ENCODE assay signal across 2 fruit fly cellular contexts in genomic region chr3L:3149060-3149872, dm6.
TF ChIP-seq lines count a peak whose summit lies in the region.

No protein-coding gene starts in this region.

TF ChIP-seq in whole organism, adult, 20 proteins besides CTCF, POLR2A, EP300 and RAD21 (continued from another document):
- TF ChIP-seq CG5204 (GFP tag; optimal IDR thresholded peaks at IDR 0.05; lab: Kevin White, UChicago) (no peak), ovo (GFP tag; optimal IDR thresholded peaks at IDR 0.05; lab: Kevin White, UChicago) (no peak)

TF ChIP-seq in whole organism, embryonic, 481 proteins besides CTCF, POLR2A, EP300 and RAD21 (continued from another document and continues in another):
- TF ChIP-seq unc-4 (GFP tag; IDR thresholded peaks at IDR 0.05; lab: Robert Waterston, UW; ENCODE audit: partially characterized antibody) (peak; percentile 42), Dp (GFP tag; optimal IDR thresholded peaks at IDR 0.05; lab: Kevin White, UChicago) (no peak), pros (GFP tag; optimal IDR thresholded peaks at IDR 0.05; lab: Kevin White, UChicago) (peak; percentile 90), Ptx1 (GFP tag; IDR thresholded peaks at IDR 0.05; lab: Robert Waterston, UW) (peak; percentile 31; the same call in 1 of the 2 replicates), Dip3 (GFP tag; optimal IDR thresholded peaks at IDR 0.05; lab: Kevin White, UChicago) (no peak), p53 (GFP tag; optimal IDR thresholded peaks at IDR 0.05; lab: Kevin White, UChicago) (no peak), cwo (GFP tag; optimal IDR thresholded peaks at IDR 0.05; lab: Kevin White, UChicago) (peak; percentile 46), Lim3 (GFP tag; IDR thresholded peaks at IDR 0.05; lab: Robert Waterston, UW) (no peak), h (optimal IDR thresholded peaks at IDR 0.05; lab: Kevin White, UChicago) (no peak), ems (GFP tag; optimal IDR thresholded peaks at IDR 0.05; lab: Kevin White, UChicago) (no peak), CG6765 (GFP tag; optimal IDR thresholded peaks at IDR 0.05; lab: Kevin White, UChicago) (peak; percentile 3), CG4360 (GFP tag; IDR thresholded peaks at IDR 0.05; lab: Robert Waterston, UW) (peak; percentile 86), eyg (GFP tag; optimal IDR thresholded peaks at IDR 0.05; lab: Kevin White, UChicago) (peak; percentile 1), CG5953 (GFP tag; IDR thresholded peaks at IDR 0.05; lab: Robert Waterston, UW) (no peak), mirr (GFP tag; optimal IDR thresholded peaks at IDR 0.05; lab: Kevin White, UChicago) (peak; percentile 65), ewg (GFP tag; optimal IDR thresholded peaks at IDR 0.05; lab: Kevin White, UChicago) (peak; percentile 10), Nf-YB (GFP tag; optimal IDR thresholded peaks at IDR 0.05; lab: Kevin White, UChicago) (no peak), CG12299 (tag; optimal IDR thresholded peaks at IDR 0.05; lab: Kevin White, UChicago) (peak; percentile 12), CrebB (tag; optimal IDR thresholded peaks at IDR 0.05; lab: Kevin White, UChicago) (no peak), Meics (GFP tag; optimal IDR thresholded peaks at IDR 0.05; lab: Kevin White, UChicago) (peak; percentile 76), zf30C (GFP tag; optimal IDR thresholded peaks at IDR 0.05; lab: Kevin White, UChicago) (no peak), CG17912 (GFP tag; optimal IDR thresholded peaks at IDR 0.05; lab: Kevin White, UChicago) (peak; percentile 23), CG2678 (tag; optimal IDR thresholded peaks at IDR 0.05; lab: Kevin White, UChicago) (no peak), CG32767 (GFP tag; IDR thresholded peaks at IDR 0.05; lab: Robert Waterston, UW) (no peak), GATAe (GFP tag; conservative IDR thresholded peaks at IDR 0.05; lab: Robert Waterston, UW) (peak; percentile 33; the same call in 1 of the 2 replicates), chif (GFP tag; optimal IDR thresholded peaks at IDR 0.05; lab: Kevin White, UChicago) (no peak), ab (GFP tag; optimal IDR thresholded peaks at IDR 0.05; lab: Kevin White, UChicago) (no peak), YL-1 (GFP tag; optimal IDR thresholded peaks at IDR 0.05; lab: Kevin White, UChicago) (peak; percentile 85), Pdp1 (GFP tag; optimal IDR thresholded peaks at IDR 0.05; lab: Kevin White, UChicago) (peak in 1 of 2 experiments; percentile 100), pb (GFP tag; optimal IDR thresholded peaks at IDR 0.05; lab: Kevin White, UChicago) (no peak), sug (tag; optimal IDR thresholded peaks at IDR 0.05; lab: Kevin White, UChicago) (peak; percentile 99), Sox100B (GFP tag; optimal IDR thresholded peaks at IDR 0.05; lab: Kevin White, UChicago) (no peak), tna (GFP tag; IDR thresholded peaks at IDR 0.05; lab: Robert Waterston, UW; ENCODE audit: partially characterized antibody) (no peak), CG8944 (GFP tag; optimal IDR thresholded peaks at IDR 0.05; lab: Kevin White, UChicago) (no peak), CG5180 (GFP tag; optimal IDR thresholded peaks at IDR 0.05; lab: Kevin White, UChicago) (no peak), Dll (GFP tag; IDR thresholded peaks at IDR 0.05; lab: Robert Waterston, UW; ENCODE audit: partially characterized antibody) (0 out of 4 replicates have a peak, but pooled peaks have one; percentile 32), bcd (GFP tag; optimal IDR thresholded peaks at IDR 0.05; lab: Kevin White, UChicago) (no peak), nerfin-1 (tag; optimal IDR thresholded peaks at IDR 0.05; lab: Kevin White, UChicago) (no peak), CG13624 (GFP tag; optimal IDR thresholded peaks at IDR 0.05; lab: Kevin White, UChicago) (peak; percentile 72), CG7357 (GFP tag; IDR thresholded peaks at IDR 0.05; lab: Robert Waterston, UW) (no peak), CG31224 (GFP tag; IDR thresholded peaks at IDR 0.05; lab: Robert Waterston, UW) (no peak), CG1832 (GFP tag; optimal IDR thresholded peaks at IDR 0.05; lab: Kevin White, UChicago) (peak; percentile 82), ci (GFP tag; IDR thresholded peaks at IDR 0.05; lab: Robert Waterston, UW) (0 out of 3 replicates have a peak, but pooled peaks have one; percentile 12), CG31441 (GFP tag; IDR thresholded peaks at IDR 0.05; lab: Robert Waterston, UW) (no peak), nmo (GFP tag; optimal IDR thresholded peaks at IDR 0.05; lab: Kevin White, UChicago) (no peak), zfh1 (GFP tag; IDR thresholded peaks at IDR 0.05; lab: Robert Waterston, UW) (0 out of 3 replicates have a peak, but pooled peaks have one; percentile 32), zen (tag; optimal IDR thresholded peaks at IDR 0.05; lab: Kevin White, UChicago) (peak; percentile 28), ftz-f1 (GFP tag; optimal IDR thresholded peaks at IDR 0.05; lab: Kevin White, UChicago) (peak; percentile 98), CG8924 (tag; optimal IDR thresholded peaks at IDR 0.05; lab: Kevin White, UChicago) (peak; percentile 16), CG33213 (GFP tag; optimal IDR thresholded peaks at IDR 0.05; lab: Kevin White, UChicago) (no peak), CG1647 (GFP tag; optimal IDR thresholded peaks at IDR 0.05; lab: Kevin White, UChicago) (no peak), twi (tag; optimal IDR thresholded peaks at IDR 0.05; lab: Kevin White, UChicago) (no peak), CG7963 (GFP tag; IDR thresholded peaks at IDR 0.05; lab: Robert Waterston, UW; ENCODE audit: partially characterized antibody) (no peak), luna (GFP tag; optimal IDR thresholded peaks at IDR 0.05; lab: Kevin White, UChicago) (no peak), CG18599 (GFP tag; optimal IDR thresholded peaks at IDR 0.05; lab: Kevin White, UChicago) (peak; percentile 63), Neu2 (GFP tag; optimal IDR thresholded peaks at IDR 0.05; lab: Kevin White, UChicago; ENCODE audit: borderline replicate concordance) (no peak), CG6654 (GFP tag; optimal IDR thresholded peaks at IDR 0.05; lab: Kevin White, UChicago) (no peak), Tbp (GFP tag; optimal IDR thresholded peaks at IDR 0.05; lab: Kevin White, UChicago) (no peak), gro (GFP tag; optimal IDR thresholded peaks at IDR 0.05; lab: Kevin White, UChicago) (peak; percentile 44), CG14667 (GFP tag; IDR thresholded peaks at IDR 0.05; lab: Robert Waterston, UW) (no peak), rib (GFP tag; IDR thresholded peaks at IDR 0.05; lab: Robert Waterston, UW) (peak; percentile 86), CG9932 (GFP tag; IDR thresholded peaks at IDR 0.05; lab: Robert Waterston, UW) (peak; percentile 13; the same call in 1 of the 2 replicates), CHES-1-like (GFP tag; optimal IDR thresholded peaks at IDR 0.05; lab: Kevin White, UChicago) (peak; percentile 54), H15 (GFP tag; IDR thresholded peaks at IDR 0.05; lab: Robert Waterston, UW) (no peak), bab2 (GFP tag; optimal IDR thresholded peaks at IDR 0.05; lab: Kevin White, UChicago) (no peak), esg (GFP tag; conservative IDR thresholded peaks at IDR 0.05; lab: Robert Waterston, UW) (no peak), Jarid2 (GFP tag; optimal IDR thresholded peaks at IDR 0.05; lab: Kevin White, UChicago) (no peak), CG11723 (GFP tag; optimal IDR thresholded peaks at IDR 0.05; lab: Kevin White, UChicago) (no peak), Hmx (GFP tag; optimal IDR thresholded peaks at IDR 0.05; lab: Kevin White, UChicago) (no peak), nerfin-2 (GFP tag; IDR thresholded peaks at IDR 0.05; lab: Robert Waterston, UW; ENCODE audit: partially characterized antibody) (0 out of 2 replicates have a peak, but pooled peaks have one; percentile 25), CG2129 (GFP tag; IDR thresholded peaks at IDR 0.05; lab: Robert Waterston, UW; ENCODE audit: partially characterized antibody) (no peak), Atf3 (GFP tag; optimal IDR thresholded peaks at IDR 0.05; lab: Kevin White, UChicago) (peak; percentile 81), Bgb (GFP tag; IDR thresholded peaks at IDR 0.05; lab: Robert Waterston, UW; ENCODE audit: partially characterized antibody) (peak; percentile 52; the same call in 1 of the 2 replicates), Fer1 (GFP tag; optimal IDR thresholded peaks at IDR 0.05; lab: Kevin White, UChicago) (peak; percentile 71), caup (GFP tag; optimal IDR thresholded peaks at IDR 0.05; lab: Kevin White, UChicago; ENCODE audit: severe bottlenecking) (peak; percentile 8), CG14441 (GFP tag; IDR thresholded peaks at IDR 0.05; lab: Robert Waterston, UW) (peak; percentile 27; the same call in 1 of the 2 replicates), CG42726 (GFP tag; IDR thresholded peaks at IDR 0.05; lab: Robert Waterston, UW; ENCODE audit: partially characterized antibody) (peak; percentile 23; the same call in 1 of the 2 replicates), kay (GFP tag; optimal IDR thresholded peaks at IDR 0.05; lab: Kevin White, UChicago) (peak; percentile 8), amos (GFP tag; IDR thresholded peaks at IDR 0.05; lab: Robert Waterston, UW; ENCODE audit: partially characterized antibody) (peak; percentile 51; the same call in 1 of the 2 replicates), CG16815 (GFP tag; optimal IDR thresholded peaks at IDR 0.05; lab: Kevin White, UChicago) (no peak), HHEX (GFP tag; optimal IDR thresholded peaks at IDR 0.05; lab: Kevin White, UChicago) (peak; percentile 16), wor (GFP tag; IDR thresholded peaks at IDR 0.05; lab: Robert Waterston, UW) (no peak), jing (GFP tag; optimal IDR thresholded peaks at IDR 0.05; lab: Kevin White, UChicago) (no peak), tx (GFP tag; optimal IDR thresholded peaks at IDR 0.05; lab: Kevin White, UChicago) (no peak), CG8388 (GFP tag; optimal IDR thresholded peaks at IDR 0.05; lab: Kevin White, UChicago) (no peak), dimm (GFP tag; IDR thresholded peaks at IDR 0.05; lab: Robert Waterston, UW) (no peak), Hsf (GFP tag; optimal IDR thresholded peaks at IDR 0.05; lab: Kevin White, UChicago) (no peak), cato (GFP tag; optimal IDR thresholded peaks at IDR 0.05; lab: Kevin White, UChicago; ENCODE audit: borderline replicate concordance) (no peak), CG13287 (GFP tag; IDR thresholded peaks at IDR 0.05; lab: Robert Waterston, UW; ENCODE audit: partially characterized antibody) (peak; percentile 46; the same call in 1 of the 2 replicates), chinmo (GFP tag; IDR thresholded peaks at IDR 0.05; lab: Robert Waterston, UW; ENCODE audit: partially characterized antibody) (peak; percentile 69; the same call in 2 of the 4 replicates), CG34422 (GFP tag; IDR thresholded peaks at IDR 0.05; lab: Robert Waterston, UW) (peak; percentile 73; the same call in 2 of the 3 replicates), Rfx (GFP tag; IDR thresholded peaks at IDR 0.05; lab: Robert Waterston, UW) (peak; percentile 27; the same call in 1 of the 2 replicates), row (GFP tag; IDR thresholded peaks at IDR 0.05; lab: Robert Waterston, UW) (0 out of 3 replicates have a peak, but pooled peaks have one; percentile 39), CG6854 (GFP tag; optimal IDR thresholded peaks at IDR 0.05; lab: Kevin White, UChicago) (peak; percentile 45), cas (GFP tag; IDR thresholded peaks at IDR 0.05; lab: Robert Waterston, UW) (no peak), ato (GFP tag; IDR thresholded peaks at IDR 0.05; lab: Robert Waterston, UW; ENCODE audit: partially characterized antibody) (no peak), HmgZ (tag; optimal IDR thresholded peaks at IDR 0.05; lab: Kevin White, UChicago) (peak; percentile 50), CG9727 (GFP tag; optimal IDR thresholded peaks at IDR 0.05; lab: Kevin White, UChicago) (no peak), CG2199 (GFP tag; IDR thresholded peaks at IDR 0.05; lab: Robert Waterston, UW) (peak; percentile 74; the same call in 2 of the 3 replicates), CG6813 (GFP tag; optimal IDR thresholded peaks at IDR 0.05; lab: Kevin White, UChicago) (peak; percentile 18), chm (GFP tag; IDR thresholded peaks at IDR 0.05; lab: Robert Waterston, UW) (no peak), CG14860 (GFP tag; IDR thresholded peaks at IDR 0.05; lab: Robert Waterston, UW; ENCODE audit: partially characterized antibody) (no peak), chn (GFP tag; optimal IDR thresholded peaks at IDR 0.05; lab: Kevin White, UChicago) (no peak), CG15073 (GFP tag; optimal IDR thresholded peaks at IDR 0.05; lab: Kevin White, UChicago) (no peak), CG10274 (GFP tag; optimal IDR thresholded peaks at IDR 0.05; lab: Kevin White, UChicago) (no peak), lola (GFP tag; optimal IDR thresholded peaks at IDR 0.05; lab: Kevin White, UChicago) (no peak), bbx (GFP tag; IDR thresholded peaks at IDR 0.05; lab: Robert Waterston, UW; ENCODE audit: partially characterized antibody) (peak; percentile 24; the same call in 1 of the 2 replicates), so (GFP tag; IDR thresholded peaks at IDR 0.05; lab: Robert Waterston, UW) (peak; percentile 65; the same call in 2 of the 3 replicates), CG34376 (GFP tag; optimal IDR thresholded peaks at IDR 0.05; lab: Kevin White, UChicago) (peak; percentile 96), cg (GFP tag; optimal IDR thresholded peaks at IDR 0.05; lab: Kevin White, UChicago) (peak; percentile 93), fu2 (GFP tag; optimal IDR thresholded peaks at IDR 0.05; lab: Kevin White, UChicago) (no peak), maf-S (GFP tag; optimal IDR thresholded peaks at IDR 0.05; lab: Kevin White, UChicago) (no peak), Mrtf (GFP tag; IDR thresholded peaks at IDR 0.05; lab: Robert Waterston, UW) (no peak), CG10147 (GFP tag; optimal IDR thresholded peaks at IDR 0.05; lab: Kevin White, UChicago) (peak; percentile 19), CG4328 (GFP tag; optimal IDR thresholded peaks at IDR 0.05; lab: Kevin White, UChicago) (peak; percentile 45), Dref (GFP tag; IDR thresholded peaks at IDR 0.05; lab: Robert Waterston, UW) (peak; percentile 46), BEAF-32 (GFP tag; optimal IDR thresholded peaks at IDR 0.05; lab: Kevin White, UChicago) (no peak), Trl (optimal IDR thresholded peaks at IDR 0.05; lab: Kevin White, UChicago) (peak; percentile 78 to 92), Trl (GFP tag; optimal IDR thresholded peaks at IDR 0.05; lab: Kevin White, UChicago) (no peak), Atf6 (GFP tag; IDR thresholded peaks at IDR 0.05; lab: Robert Waterston, UW) (peak; percentile 51; the same call in 1 of the 2 replicates), CG15696 (tag; optimal IDR thresholded peaks at IDR 0.05; lab: Kevin White, UChicago) (no peak), Eip74EF (GFP tag; optimal IDR thresholded peaks at IDR 0.05; lab: Kevin White, UChicago) (no peak), CG17385 (GFP tag; optimal IDR thresholded peaks at IDR 0.05; lab: Kevin White, UChicago) (peak; percentile 82), Max (GFP tag; optimal IDR thresholded peaks at IDR 0.05; lab: Kevin White, UChicago) (no peak), CG2116 (GFP tag; optimal IDR thresholded peaks at IDR 0.05; lab: Kevin White, UChicago) (no peak)
